Worm (Caenorhabditis elegans) whole organism, L2 larva: Measurements from ENCODE around the gene nth-1.

Source experiments
- ama-1 ChIP-seq: fragments of 150-350 bp; optimal IDR thresholded peaks from 2 replicates; lab custom pipeline; 2018; ENCODE audit warnings: inconsistent platforms
- lsy-2 ChIP-seq, 2 experiments: fragments of 150-350 bp in 1 of 2; sonication (generic microtip) in 1 of 2; optimal IDR thresholded peaks; 2 replicates each; lab custom pipeline; 2014 to 2017; ENCODE audit warnings: missing biosample characterization in 2 of 2, missing genetic modification characterization in 2 of 2
- mab-5 ChIP-seq: fragments of 150-350 bp; optimal IDR thresholded peaks from 2 replicates; lab custom pipeline; 2014; ENCODE audit warnings: missing biosample characterization, missing genetic modification characterization
- nhr-11 ChIP-seq: fragments of 150-350 bp; optimal IDR thresholded peaks from 2 replicates; lab custom pipeline; 2014; ENCODE audit warnings: missing biosample characterization, missing genetic modification characterization
- nhr-129 ChIP-seq: fragments of 150-350 bp; optimal IDR thresholded peaks from 2 replicates; lab custom pipeline; 2014; ENCODE audit warnings: missing biosample characterization, missing genetic modification characterization
- snpc-4 ChIP-seq: fragments of 150-350 bp; optimal IDR thresholded peaks from 2 replicates; lab custom pipeline; 2014; ENCODE audit warnings: missing biosample characterization, missing genetic modification characterization
- unc-39 ChIP-seq: fragments of 150-350 bp; optimal IDR thresholded peaks from 2 replicates; lab custom pipeline; 2014; ENCODE audit warnings: missing biosample characterization, missing genetic modification characterization

ce11 chrIII:4265892-4266291 lies 28.2 kb downstream of the nth-1 start:
- no peak for TF ChIP-seq snpc-4
- TF ChIP-seq nhr-129 (tag; lab: Kevin White, UChicago): no peak
- TF ChIP-seq nhr-11 (tag; lab: Kevin White, UChicago): no peak
- TF ChIP-seq mab-5 (tag; lab: Kevin White, UChicago): no peak
- TF ChIP-seq ama-1 (lab: Kevin White, UChicago): no peak
- no peak for TF ChIP-seq lsy-2 (tag; optimal IDR thresholded peaks at IDR 0.05; lab: Kevin White, UChicago)
- no peak for TF ChIP-seq unc-39
